Worm (Caenorhabditis elegans) whole organism, late embryonic: ENCODE measurements around the gene W04B5.8.

Experiments
- ama-1 ChIP-seq: fragments of 150-350 bp; optimal IDR thresholded peaks from 2 replicates; lab custom pipeline; 2014
- fkh-10 ChIP-seq: fragments of 150-350 bp; optimal IDR thresholded peaks from 2 replicates; lab custom pipeline; 2014; ENCODE audit warnings: missing biosample characterization, missing genetic modification reagents, missing genetic modification characterization
- hlh-15 ChIP-seq: sonication (generic microtip); optimal IDR thresholded peaks from 2 replicates; lab custom pipeline; 2016; ENCODE audit warnings: missing genetic modification characterization, missing compliant biosample characterization
- pax-1 ChIP-seq: fragments of 150-350 bp; optimal IDR thresholded peaks from 2 replicates; lab custom pipeline; 2014; ENCODE audit warnings: missing biosample characterization, missing genetic modification characterization
- pqm-1 ChIP-seq: sonication (generic microtip); optimal IDR thresholded peaks from 2 replicates; lab custom pipeline; 2016; ENCODE audit warnings: missing genetic modification characterization, missing compliant biosample characterization
- ref-2 ChIP-seq: sonication (generic microtip); optimal IDR thresholded peaks from 2 replicates; lab custom pipeline; 2016; ENCODE audit warnings: missing genetic modification characterization, missing compliant biosample characterization
- syd-9 ChIP-seq: sonication (generic microtip); optimal IDR thresholded peaks from 2 replicates; lab custom pipeline; 2016; ENCODE audit warnings: mild to moderate bottlenecking, missing genetic modification characterization, moderate library complexity, missing compliant biosample characterization

- TF ChIP-seq fkh-10 (GFP tag; lab: Kevin White, UChicago): no peak
- no peak for TF ChIP-seq ama-1
- TF ChIP-seq pqm-1 (tag; lab: Kevin White, UChicago): no peak
- TF ChIP-seq hlh-15 (tag; lab: Kevin White, UChicago): no peak
- no peak for TF ChIP-seq pax-1 (tag; lab: Kevin White, UChicago)
- no peak for TF ChIP-seq ref-2 (tag; lab: Kevin White, UChicago)
- TF ChIP-seq syd-9 (tag; lab: Kevin White, UChicago): no peak
Measured at ce11 chrIII:2419504-2419903, 6.6 kb upstream of the W04B5.8 start.
